Worm (Caenorhabditis elegans) whole organism, L4/young adult: ENCODE data around the gene C14C11.4.

ENCODE experiments used
- W03F9.2 ChIP-seq: fragments of 150-350 bp; optimal IDR thresholded peaks from 2 replicates; lab custom pipeline; 2014; ENCODE audit warnings: missing biosample characterization, missing genetic modification characterization
- dao-5 ChIP-seq: sonication (generic microtip); optimal IDR thresholded peaks from 2 replicates; lab custom pipeline; 2016; ENCODE audit warnings: missing genotype, missing genetic modification characterization, moderate library complexity, missing compliant biosample characterization

DNA sequence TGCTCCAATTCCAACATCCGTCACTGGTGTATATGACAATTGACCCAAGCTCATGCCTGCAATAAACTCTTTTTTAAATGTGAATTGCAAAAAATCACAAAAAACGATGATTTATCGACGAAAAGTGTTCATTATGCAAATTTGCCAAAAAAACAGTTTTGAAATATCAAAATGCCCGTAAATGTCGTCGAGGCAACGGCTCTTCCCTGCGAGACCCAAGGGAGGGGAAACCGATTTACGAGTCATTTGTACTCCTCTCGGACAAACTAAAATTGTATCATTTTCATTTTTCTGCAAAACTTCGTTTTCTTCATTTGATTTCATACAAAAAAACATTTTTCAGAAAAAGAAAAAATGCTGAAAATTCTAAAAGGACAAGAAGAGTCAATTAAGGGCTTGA is 37.1 kb downstream of the C14C11.4 start, which contains the start of the genes hmgs-1 and F25B4.4:
- TF ChIP-seq dao-5 (no peak), W03F9.2 (tag; lab: Kevin White, UChicago) (peak; percentile 85)
